Fruit fly (Drosophila melanogaster) whole organism, adult: ENCODE measurements around the gene CG17145.

Experiments used
- CG11617 ChIP-seq: fragments of 200-800 bp; sonication (Bioruptor generic); optimal IDR thresholded peaks from 2 replicates; lab custom pipeline; 2017; ENCODE audit warnings: mild to moderate bottlenecking, missing biosample characterization, missing genetic modification reagents, missing genetic modification characterization
- CG12768 ChIP-seq: fragments of 200-800 bp; sonication (Bioruptor generic); optimal IDR thresholded peaks from 2 replicates; lab custom pipeline; 2017; ENCODE audit warnings: missing biosample characterization, missing genetic modification characterization, mild to moderate bottlenecking, moderate library complexity, missing genetic modification reagents
- CG14711 ChIP-seq: fragments of 200-800 bp; sonication (Bioruptor generic); optimal IDR thresholded peaks from 2 replicates; lab custom pipeline; 2018; ENCODE audit warnings: missing biosample characterization, mild to moderate bottlenecking, missing genetic modification characterization, moderate library complexity
- CG1620 ChIP-seq: fragments of 200-800 bp; sonication (Bioruptor generic); optimal IDR thresholded peaks from 2 replicates; lab custom pipeline; 2016; ENCODE audit warnings: missing biosample characterization, missing genetic modification characterization
- CG33017 ChIP-seq: fragments of 200-800 bp; sonication (Bioruptor generic); optimal IDR thresholded peaks from 2 replicates; lab custom pipeline; 2018; ENCODE audit warnings: missing biosample characterization, mild to moderate bottlenecking, missing genetic modification characterization, moderate library complexity
- CG5204 ChIP-seq: fragments of 200-800 bp; sonication (Bioruptor generic); optimal IDR thresholded peaks from 2 replicates; lab custom pipeline; 2016; ENCODE audit warnings: missing biosample characterization, missing genetic modification characterization
- CG7045 ChIP-seq: fragments of 200-800 bp; sonication (Bioruptor generic); optimal IDR thresholded peaks from 2 replicates; lab custom pipeline; 2017; ENCODE audit warnings: missing biosample characterization, mild to moderate bottlenecking, missing genetic modification characterization
- CG7101 ChIP-seq: fragments of 200-800 bp; sonication (Bioruptor generic); optimal IDR thresholded peaks from 2 replicates; lab custom pipeline; 2018; ENCODE audit warnings: missing biosample characterization, mild to moderate bottlenecking, missing genetic modification characterization, moderate library complexity
- Clk ChIP-seq: fragments of 200-800 bp; sonication (Bioruptor generic); optimal IDR thresholded peaks from 2 replicates; lab custom pipeline; 2017; ENCODE audit warnings: missing biosample characterization, missing genetic modification characterization
- Crg-1 ChIP-seq: fragments of 200-800 bp; sonication (Bioruptor generic); optimal IDR thresholded peaks from 2 replicates; lab custom pipeline; 2016; ENCODE audit warnings: missing biosample characterization, missing genetic modification characterization
- Hr96 ChIP-seq: fragments of 200-800 bp; sonication (Bioruptor generic); optimal IDR thresholded peaks from 2 replicates; lab custom pipeline; 2016; ENCODE audit warnings: missing biosample characterization, missing genetic modification characterization
- Mnt ChIP-seq: fragments of 200-800 bp; sonication (Bioruptor generic); optimal IDR thresholded peaks from 2 replicates; lab custom pipeline; 2016; ENCODE audit warnings: missing biosample characterization, mild to moderate bottlenecking, missing genetic modification characterization
- bab1 ChIP-seq: fragments of 200-800 bp; sonication (Bioruptor generic); optimal IDR thresholded peaks from 3 replicates; lab custom pipeline; 2019; ENCODE audit warnings: missing biosample characterization, mild to moderate bottlenecking, missing genetic modification characterization, moderate library complexity
- cic ChIP-seq: fragments of 200-800 bp; sonication (Bioruptor generic); optimal IDR thresholded peaks from 2 replicates; lab custom pipeline; 2017; ENCODE audit warnings: missing biosample characterization, mild to moderate bottlenecking, missing genetic modification characterization, moderate library complexity
- cnc ChIP-seq, 2 experiments: fragments of >200 bp; optimal IDR thresholded peaks; 2 replicates each; lab custom pipeline; 2017
- kay ChIP-seq: fragments of 200-800 bp; sonication (Bioruptor generic); peaks from one replicate; lab custom pipeline; 2016; ENCODE audit warnings: missing biosample characterization, missing genetic modification characterization, borderline replicate concordance
- ovo ChIP-seq: fragments of 200-800 bp; sonication (Bioruptor generic); optimal IDR thresholded peaks from 2 replicates; lab custom pipeline; 2016; ENCODE audit warnings: missing biosample characterization, missing genetic modification characterization
- pad ChIP-seq: fragments of 200-800 bp; sonication (Bioruptor generic); optimal IDR thresholded peaks from 3 replicates; lab custom pipeline; 2017; ENCODE audit warnings: missing biosample characterization, missing genetic modification characterization, mild to moderate bottlenecking, moderate library complexity, missing genetic modification reagents
- tj ChIP-seq: fragments of 200-800 bp; sonication (Bioruptor generic); optimal IDR thresholded peaks from 3 replicates; lab custom pipeline; 2017; ENCODE audit warnings: missing biosample characterization, mild to moderate bottlenecking, missing genetic modification characterization, moderate library complexity
- toe ChIP-seq: fragments of 200-800 bp; sonication (Bioruptor generic); optimal IDR thresholded peaks from 2 replicates; lab custom pipeline; 2016; ENCODE audit warnings: missing biosample characterization, missing genetic modification characterization

Gene CG17145

DNA sequence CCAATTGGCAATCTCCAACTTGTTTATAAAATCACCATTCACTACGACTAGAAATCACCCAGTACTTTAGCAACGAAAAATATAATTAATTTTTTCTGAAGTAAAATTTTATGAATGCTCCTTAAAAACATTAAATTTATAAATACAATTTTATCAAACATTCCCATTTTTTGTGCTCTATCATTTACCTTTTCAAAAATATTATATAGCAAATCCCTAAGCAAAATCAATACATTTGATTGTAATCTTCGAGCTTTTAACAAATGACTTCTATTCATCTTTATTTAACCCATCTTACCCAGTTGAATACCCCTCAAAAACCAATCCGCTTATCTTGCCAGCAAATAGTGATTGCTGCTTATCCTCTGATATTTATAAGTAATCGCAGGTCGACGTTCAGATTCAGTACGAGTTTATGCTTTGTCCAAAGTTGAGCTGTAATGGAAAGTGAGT is at the start of gene CG17145:
TSS of gene CG17145 (plus strand) at position 403 of the 453 bp plus-strand sequence.
- no peak for TF ChIP-seq Mnt (GFP tag; lab: Kevin White, UChicago)
- TF ChIP-seq CG14711 (tag; lab: Kevin White, UChicago), result no peak
- no peak for TF ChIP-seq CG7045
- TF ChIP-seq CG11617, result no peak
- no peak for TF ChIP-seq CG5204 (GFP tag; lab: Kevin White, UChicago)
- no peak for TF ChIP-seq kay (GFP tag; lab: Kevin White, UChicago)
- no peak for TF ChIP-seq Crg-1 (GFP tag; lab: Kevin White, UChicago)
- no peak for TF ChIP-seq CG33017 (tag; lab: Kevin White, UChicago)
- no peak for TF ChIP-seq pad (GFP tag; lab: Kevin White, UChicago)
- no peak for TF ChIP-seq cnc (optimal IDR thresholded peaks at IDR 0.05; lab: Kevin White, UChicago)
- no peak for TF ChIP-seq CG1620

DNA sequence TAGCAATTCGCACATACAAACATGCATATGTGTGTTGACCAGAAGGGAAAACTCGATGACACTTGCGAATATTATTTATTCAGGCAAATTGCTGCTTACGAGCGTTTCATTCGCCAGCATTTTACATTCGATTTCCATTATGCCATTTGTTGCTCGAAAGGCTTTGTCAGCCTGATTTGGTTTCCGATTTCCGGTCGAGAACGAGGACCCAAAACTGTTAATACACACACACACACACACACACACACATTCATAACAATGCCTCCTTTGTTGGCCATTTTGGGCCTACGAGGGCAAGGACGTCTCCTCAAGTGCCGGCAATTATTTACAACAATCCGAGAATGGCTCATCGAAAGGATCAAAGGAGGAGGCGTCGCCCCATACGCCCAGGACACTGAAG is 43.9 kb upstream of the CG17145 start:
- TF ChIP-seq CG7045 (no peak), CG7101 (no peak), CG11617 (no peak)

DNA sequence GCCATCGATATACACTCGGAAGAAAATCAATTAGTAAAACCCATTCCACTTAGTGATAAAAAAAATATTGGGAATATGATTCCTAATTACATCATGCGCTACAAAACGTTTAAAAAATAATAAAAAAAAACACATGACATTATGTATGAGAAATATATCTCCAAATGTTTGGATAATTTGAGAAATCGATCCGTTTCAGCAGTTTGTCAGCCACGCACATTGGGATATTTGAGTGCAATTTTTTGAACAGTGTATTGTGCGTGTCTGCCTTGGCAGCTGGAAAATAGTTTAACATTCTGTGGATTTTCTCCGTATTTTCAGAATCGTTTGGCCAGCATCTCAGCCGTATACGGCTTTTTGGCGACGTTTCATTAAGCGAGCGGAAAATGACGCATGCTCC is 43.5 kb upstream of the CG17145 start:
- TF ChIP-seq tj (GFP tag; lab: Kevin White, UChicago) (no peak), CG14711 (tag; lab: Kevin White, UChicago) (no peak), CG5204 (GFP tag; lab: Kevin White, UChicago) (no peak), Mnt (GFP tag; lab: Kevin White, UChicago) (no peak), Clk (GFP tag; lab: Kevin White, UChicago) (no peak), kay (GFP tag; lab: Kevin White, UChicago) (no peak), CG7101 (no peak), CG7045 (no peak), pad (GFP tag; lab: Kevin White, UChicago) (no peak), CG1620 (no peak)

DNA sequence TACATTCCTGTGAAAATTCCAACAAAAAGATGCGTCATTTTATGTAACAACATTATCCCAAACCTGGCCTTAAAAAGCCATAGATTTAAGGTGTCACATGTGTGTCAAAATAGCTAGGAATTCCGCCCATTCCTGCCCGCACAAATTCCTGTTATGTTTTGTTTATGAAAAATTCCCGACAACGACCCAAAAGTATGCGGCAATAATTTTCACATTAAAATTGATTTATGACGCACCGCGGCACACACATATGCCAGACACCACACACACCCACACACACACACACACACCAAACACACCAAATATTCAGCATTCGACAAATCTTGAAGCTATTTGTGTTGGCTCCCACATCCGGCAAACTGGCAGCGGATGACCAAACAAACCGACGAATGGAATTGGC is 38.8 kb upstream of the CG17145 start:
- TF ChIP-seq kay (GFP tag; lab: Kevin White, UChicago) (no peak), CG11617 (no peak), CG33017 (tag; lab: Kevin White, UChicago) (no peak), cnc (optimal IDR thresholded peaks at IDR 0.05; lab: Kevin White, UChicago) (no peak), toe (GFP tag; lab: Kevin White, UChicago) (no peak), Hr96 (GFP tag; lab: Kevin White, UChicago) (no peak), CG12768 (no peak), ovo (GFP tag; lab: Kevin White, UChicago) (no peak), CG14711 (tag; lab: Kevin White, UChicago) (no peak), bab1 (GFP tag; lab: Kevin White, UChicago) (no peak)

DNA sequence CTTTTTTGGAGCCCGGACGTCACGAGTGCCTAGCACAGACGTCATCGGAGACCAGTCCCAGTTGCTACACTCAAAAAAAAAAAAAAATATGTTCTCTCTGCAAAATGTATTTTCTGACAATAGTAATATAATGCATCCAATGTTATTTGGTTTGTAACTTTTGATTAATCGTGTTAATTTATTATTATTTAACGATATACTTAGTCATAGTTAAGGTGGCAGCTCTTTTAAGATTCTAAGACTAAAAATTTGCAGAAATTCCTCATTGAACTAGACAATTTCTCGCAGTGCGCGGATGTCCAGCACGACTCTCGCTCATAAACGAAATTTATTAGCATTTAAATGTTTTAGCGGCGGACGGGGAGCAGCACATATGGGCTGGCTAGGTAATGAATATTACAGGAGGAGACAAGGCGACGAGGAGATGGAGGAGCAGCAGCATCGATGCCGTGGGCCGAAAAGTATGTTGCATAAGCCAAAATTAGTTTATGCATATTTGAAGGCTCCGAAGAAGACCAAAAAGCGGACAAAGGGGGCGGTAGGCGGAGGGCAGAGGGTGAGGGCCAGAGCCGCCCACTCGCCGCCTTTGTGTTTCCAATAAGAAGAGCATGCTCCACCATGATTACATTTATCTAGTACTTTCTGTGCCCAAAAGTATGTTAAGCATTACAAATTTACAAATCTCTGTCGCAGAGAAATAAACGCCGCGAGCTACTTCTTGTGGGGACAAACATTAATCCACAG is 38.1 kb upstream of the CG17145 start:
- no peak for TF ChIP-seq tj (GFP tag; lab: Kevin White, UChicago)
- peak; percentile 7 for TF ChIP-seq CG5204 (GFP tag; lab: Kevin White, UChicago)

DNA sequence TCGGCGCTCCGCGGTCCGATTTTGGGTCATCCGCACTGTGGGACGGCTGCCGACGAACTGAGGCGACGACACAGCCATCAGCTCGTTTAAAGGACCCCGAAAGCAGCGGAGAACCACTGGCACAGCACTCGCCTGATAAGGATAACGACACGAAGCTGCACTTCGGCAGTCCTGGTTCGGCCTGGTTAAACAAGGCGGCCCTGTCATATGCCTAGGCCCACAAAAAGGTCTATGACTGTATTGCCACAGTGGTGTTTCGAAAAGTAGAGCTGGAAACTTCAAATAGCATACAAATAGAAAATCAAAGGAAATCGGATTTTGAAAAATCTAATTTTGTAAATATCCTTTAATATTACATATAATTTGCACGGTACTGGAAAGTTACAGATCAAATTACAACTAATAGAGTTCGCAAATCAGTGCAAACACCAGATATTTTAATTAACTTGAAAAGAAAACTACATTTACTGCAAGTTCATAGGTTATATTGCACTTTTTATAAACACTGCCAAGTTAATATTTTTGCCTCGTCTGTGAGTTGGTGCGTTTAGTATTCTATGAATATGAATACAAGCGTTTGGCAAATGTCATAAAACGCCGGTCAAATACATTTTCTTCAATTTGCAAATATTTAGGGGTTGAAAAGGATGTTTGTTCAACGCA is 36.3 kb upstream of the CG17145 start:
- TF ChIP-seq CG1620 (no peak), toe (GFP tag; lab: Kevin White, UChicago) (peak; percentile 9), CG11617 (peak; percentile 6), bab1 (GFP tag; lab: Kevin White, UChicago) (no peak), Hr96 (GFP tag; lab: Kevin White, UChicago) (no peak), CG7045 (no peak), Mnt (GFP tag; lab: Kevin White, UChicago) (no peak), Clk (GFP tag; lab: Kevin White, UChicago) (no peak), CG12768 (peak; percentile 18), kay (GFP tag; lab: Kevin White, UChicago) (no peak), ovo (GFP tag; lab: Kevin White, UChicago) (no peak), CG33017 (tag; lab: Kevin White, UChicago) (peak; percentile 32), CG14711 (tag; lab: Kevin White, UChicago) (no peak), CG5204 (GFP tag; lab: Kevin White, UChicago) (peak; percentile 51), cnc (optimal IDR thresholded peaks at IDR 0.05; lab: Kevin White, UChicago) (no peak), tj (GFP tag; lab: Kevin White, UChicago) (no peak), pad (GFP tag; lab: Kevin White, UChicago) (no peak), cic (no peak), Crg-1 (GFP tag; lab: Kevin White, UChicago) (no peak), CG7101 (peak; percentile 28)

DNA sequence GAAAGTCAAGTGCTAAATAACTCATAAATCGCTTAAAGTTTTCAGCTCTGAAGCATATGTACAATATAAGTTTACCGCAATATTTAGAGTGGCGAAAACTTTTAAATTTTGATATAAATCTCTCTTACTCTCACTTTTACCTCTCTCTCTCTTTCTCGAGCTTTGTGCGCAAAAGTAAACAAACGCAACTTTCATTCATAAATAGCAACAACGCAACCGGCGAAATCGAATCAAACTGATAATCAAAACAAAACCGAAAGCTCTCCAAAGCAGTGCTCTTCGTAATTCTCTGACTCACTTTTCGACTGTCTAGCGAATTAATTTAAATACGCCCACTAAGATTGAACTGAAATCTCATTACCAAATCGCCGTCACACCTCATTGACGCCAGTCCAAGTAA is 35.7 kb upstream of the CG17145 start:
- TF ChIP-seq pad (GFP tag; lab: Kevin White, UChicago) (no peak), cic (peak; percentile 98), CG7101 (no peak), cnc (optimal IDR thresholded peaks at IDR 0.05; lab: Kevin White, UChicago) (no peak), bab1 (GFP tag; lab: Kevin White, UChicago) (no peak), CG11617 (no peak), ovo (GFP tag; lab: Kevin White, UChicago) (no peak), toe (GFP tag; lab: Kevin White, UChicago) (no peak), Clk (GFP tag; lab: Kevin White, UChicago) (no peak), CG33017 (tag; lab: Kevin White, UChicago) (no peak), CG1620 (no peak), tj (GFP tag; lab: Kevin White, UChicago) (no peak), Crg-1 (GFP tag; lab: Kevin White, UChicago) (no peak), Hr96 (GFP tag; lab: Kevin White, UChicago) (no peak), Mnt (GFP tag; lab: Kevin White, UChicago) (no peak), CG12768 (no peak), CG5204 (GFP tag; lab: Kevin White, UChicago) (no peak), kay (GFP tag; lab: Kevin White, UChicago) (peak; percentile 97)
